Fruit fly (Drosophila melanogaster) whole organism, embryonic: ENCODE measurements around the gene Eig71Ei.
A peak's percentile ranks its signal among the peaks of the same experiment; 100 is the strongest.

Experiments used
- Asciz ChIP-seq: fragments of 200-800 bp; sonication (Bioruptor generic); optimal IDR thresholded peaks from 2 replicates; lab custom pipeline; 2017; ENCODE audit warnings: missing biosample characterization, mild to moderate bottlenecking, missing genetic modification characterization, missing genetic modification reagents
- Atf3 ChIP-seq: fragments of 200-800 bp; sonication (Bioruptor generic); optimal IDR thresholded peaks from 3 replicates; lab custom pipeline; 2016; ENCODE audit warnings: missing biosample characterization, missing genetic modification characterization
- B-H2 ChIP-seq: fragments of 200-800 bp; sonication (Bioruptor generic); optimal IDR thresholded peaks from 2 replicates; lab custom pipeline; 2018; ENCODE audit warnings: missing biosample characterization, mild to moderate bottlenecking, missing genetic modification characterization
- Bteb2 ChIP-seq: fragments of 200-800 bp; sonication (Bioruptor generic); optimal IDR thresholded peaks from 2 replicates; lab custom pipeline; 2016; ENCODE audit warnings: missing biosample characterization, missing genetic modification characterization
- CG10321 ChIP-seq: fragments of 200-800 bp; sonication (Bioruptor generic); IDR thresholded peaks from 2 replicates; pipeline ENCODE4 v1.3.6; 2022; ENCODE audit warnings: missing biosample characterization, missing genetic modification characterization
- CG11085 ChIP-seq: fragments of 200-800 bp; sonication (Bioruptor generic); IDR thresholded peaks from 2 replicates; pipeline ENCODE4 v1.3.6; 2022; ENCODE audit warnings: missing biosample characterization, missing genetic modification characterization
- CG12299 ChIP-seq: fragments of 200-800 bp; sonication (Bioruptor generic); optimal IDR thresholded peaks from 2 replicates; lab custom pipeline; 2018; ENCODE audit warnings: missing biosample characterization, mild to moderate bottlenecking, missing genetic modification characterization
- CG1603 ChIP-seq: fragments of 200-800 bp; sonication (Bioruptor generic); optimal IDR thresholded peaks from 2 replicates; lab custom pipeline; 2019; ENCODE audit warnings: missing biosample characterization, mild to moderate bottlenecking, missing genetic modification characterization, moderate library complexity
- CG17802 ChIP-seq: fragments of 200-800 bp; sonication (Bioruptor generic); optimal IDR thresholded peaks from 2 replicates; lab custom pipeline; 2018; ENCODE audit warnings: missing biosample characterization, mild to moderate bottlenecking, missing genetic modification characterization, moderate library complexity
- CG30020 ChIP-seq: fragments of 200-800 bp; optimal IDR thresholded peaks from 2 replicates; lab custom pipeline; 2019; ENCODE audit warnings: missing biosample characterization, mild to moderate bottlenecking, missing genetic modification characterization, moderate library complexity
- CG33213 ChIP-seq: fragments of 200-800 bp; sonication (Bioruptor generic); optimal IDR thresholded peaks from 3 replicates; lab custom pipeline; 2016; ENCODE audit warnings: missing biosample characterization, missing genetic modification characterization
- CG3726 ChIP-seq: fragments of 200-800 bp; sonication (Bioruptor generic); IDR thresholded peaks from 3 replicates; pipeline ENCODE4, ENCODE4 v1.3.6; 2022; ENCODE audit warnings: missing biosample characterization, missing genetic modification characterization
- CG3995 ChIP-seq: fragments of 200-800 bp; sonication (Bioruptor generic); optimal IDR thresholded peaks from 3 replicates; lab custom pipeline; 2016; ENCODE audit warnings: missing biosample characterization, missing genetic modification characterization
- CG7928 ChIP-seq: fragments of 200-800 bp; sonication (Bioruptor generic); optimal IDR thresholded peaks from 2 replicates; lab custom pipeline; 2017; ENCODE audit warnings: missing biosample characterization, mild to moderate bottlenecking, missing genetic modification characterization
- CG8290 ChIP-seq, 3 experiments: fragments of 200-800 bp; sonication (Bioruptor generic); optimal IDR thresholded peaks; 2 replicates each; lab custom pipeline; 2016 to 2019; ENCODE audit warnings: missing biosample characterization in 3 of 3, missing genetic modification characterization in 3 of 3, mild to moderate bottlenecking in 2 of 3, moderate library complexity in 1 of 3
- CG9817 ChIP-seq: fragments of 200-800 bp; sonication (Bioruptor generic); optimal IDR thresholded peaks from 2 replicates; lab custom pipeline; 2018; ENCODE audit warnings: missing biosample characterization, mild to moderate bottlenecking, missing genetic modification characterization, moderate library complexity
- CG9876 ChIP-seq: fragments of 200-800 bp; sonication (Bioruptor generic); optimal IDR thresholded peaks from 2 replicates; lab custom pipeline; 2016; ENCODE audit warnings: missing biosample characterization, missing genetic modification characterization
- D19A ChIP-seq: fragments of 200-800 bp; optimal IDR thresholded peaks from 3 replicates; lab custom pipeline; 2019; ENCODE audit warnings: missing biosample characterization, mild to moderate bottlenecking, missing genetic modification characterization, moderate library complexity
- Dip2 ChIP-seq: fragments of 200-800 bp; sonication (Bioruptor generic); IDR thresholded peaks from 2 replicates; pipeline ENCODE4 v1.3.6; 2022; ENCODE audit warnings: missing biosample characterization, missing genetic modification characterization
- Drgx ChIP-seq: fragments of 200-800 bp; sonication (Bioruptor generic); IDR thresholded peaks from 2 replicates; pipeline ENCODE4 v1.3.6; 2022; ENCODE audit warnings: missing biosample characterization, missing genetic modification characterization
- E2f1 ChIP-seq: fragments of 200-800 bp; sonication (Bioruptor generic); IDR thresholded peaks from 2 replicates; pipeline ENCODE4 v1.3.6; 2022; ENCODE audit warnings: missing biosample characterization, missing genetic modification characterization
- Hand ChIP-seq: fragments of 200-800 bp; sonication (Bioruptor generic); optimal IDR thresholded peaks from 2 replicates; lab custom pipeline; 2017; ENCODE audit warnings: mild to moderate bottlenecking, missing biosample characterization, missing genetic modification reagents, missing genetic modification characterization
- Hey ChIP-seq: fragments of 200-800 bp; sonication (Bioruptor generic); optimal IDR thresholded peaks from 3 replicates; lab custom pipeline; 2018; ENCODE audit warnings: missing biosample characterization, mild to moderate bottlenecking, missing genetic modification characterization
- HmgZ ChIP-seq: fragments of 200-800 bp; sonication (Bioruptor generic); optimal IDR thresholded peaks from 2 replicates; lab custom pipeline; 2018; ENCODE audit warnings: missing biosample characterization, mild to moderate bottlenecking, missing genetic modification characterization
- Hmr ChIP-seq: fragments of 200-800 bp; sonication (Bioruptor generic); optimal IDR thresholded peaks from 3 replicates; lab custom pipeline; 2017; ENCODE audit warnings: mild to moderate bottlenecking, missing biosample characterization, missing genetic modification reagents, missing genetic modification characterization
- NC2α ChIP-seq: fragments of 200-800 bp; sonication (Bioruptor generic); optimal IDR thresholded peaks from 2 replicates; lab custom pipeline; 2016; ENCODE audit warnings: missing biosample characterization, missing genetic modification characterization
- NK7.1 ChIP-seq: fragments of 200-800 bp; sonication (Bioruptor generic); optimal IDR thresholded peaks from 3 replicates; lab custom pipeline; 2016; ENCODE audit warnings: missing biosample characterization, missing genetic modification characterization
- Nf-YC ChIP-seq: fragments of 200-800 bp; optimal IDR thresholded peaks from 3 replicates; lab custom pipeline; 2019; ENCODE audit warnings: missing biosample characterization, mild to moderate bottlenecking, missing genetic modification characterization, moderate library complexity
- ap ChIP-seq: fragments of 200-800 bp; sonication (Bioruptor generic); IDR thresholded peaks from 2 replicates; pipeline ENCODE4 v1.3.6; 2022; ENCODE audit warnings: missing biosample characterization, missing genetic modification characterization
- chinmo ChIP-seq: fragments of 200-800 bp; sonication (Bioruptor generic); IDR thresholded peaks from 4 replicates; pipeline ENCODE4 v1.3.6; 2022; ENCODE audit warnings: missing biosample characterization, missing genetic modification characterization; ENCODE audit not compliant: partially characterized antibody
- dimm ChIP-seq: fragments of 200-800 bp; sonication (Bioruptor generic); IDR thresholded peaks from 2 replicates; pipeline ENCODE4 v1.3.6; 2022; ENCODE audit warnings: missing biosample characterization, missing genetic modification characterization
- dmrt11E ChIP-seq: fragments of 200-800 bp; sonication (Bioruptor generic); optimal IDR thresholded peaks from 3 replicates; lab custom pipeline; 2018; ENCODE audit warnings: missing biosample characterization, mild to moderate bottlenecking, missing genetic modification characterization, moderate library complexity
- gcm ChIP-seq: fragments of 200-800 bp; sonication (Bioruptor generic); optimal IDR thresholded peaks from 2 replicates; lab custom pipeline; 2019; ENCODE audit warnings: missing biosample characterization, mild to moderate bottlenecking, missing genetic modification characterization, moderate library complexity
- hbn ChIP-seq: fragments of 200-800 bp; sonication (Bioruptor generic); IDR thresholded peaks from 2 replicates; pipeline ENCODE4 v1.3.6; 2022; ENCODE audit warnings: missing biosample characterization, missing genetic modification characterization; ENCODE audit not compliant: partially characterized antibody
- inv ChIP-seq: fragments of 200-800 bp; sonication (Bioruptor generic); IDR thresholded peaks from 2 replicates; pipeline ENCODE4 v1.3.6; 2022; ENCODE audit warnings: missing biosample characterization, missing genetic modification characterization; ENCODE audit not compliant: partially characterized antibody
- ken ChIP-seq: fragments of 200-800 bp; sonication (Bioruptor generic); IDR thresholded peaks from 3 replicates; pipeline ENCODE4 v1.3.6; 2022; ENCODE audit warnings: missing biosample characterization, missing genetic modification characterization
- lilli ChIP-seq: fragments of 200-800 bp; sonication (Bioruptor generic); optimal IDR thresholded peaks from 3 replicates; lab custom pipeline; 2016; ENCODE audit warnings: missing biosample characterization, missing genetic modification characterization
- lmd ChIP-seq: fragments of 200-800 bp; sonication (Bioruptor generic); IDR thresholded peaks from 2 replicates; pipeline ENCODE4 v1.3.6; 2022; ENCODE audit warnings: missing biosample characterization, missing genetic modification characterization
- nerfin-2 ChIP-seq: fragments of 200-800 bp; sonication (Bioruptor generic); IDR thresholded peaks from 2 replicates; pipeline ENCODE4 v1.3.6; 2022; ENCODE audit warnings: missing biosample characterization, missing genetic modification characterization; ENCODE audit not compliant: partially characterized antibody
- nmo ChIP-seq: fragments of 200-800 bp; sonication (Bioruptor generic); optimal IDR thresholded peaks from 2 replicates; lab custom pipeline; 2018; ENCODE audit warnings: missing biosample characterization, mild to moderate bottlenecking, missing genetic modification characterization, moderate library complexity
- oc ChIP-seq: fragments of 200-800 bp; sonication (Bioruptor generic); optimal IDR thresholded peaks from 2 replicates; lab custom pipeline; 2018; ENCODE audit warnings: missing biosample characterization, mild to moderate bottlenecking, missing genetic modification characterization, moderate library complexity
- psq ChIP-seq: fragments of 200-800 bp; sonication (Bioruptor generic); optimal IDR thresholded peaks from 2 replicates; lab custom pipeline; 2017; ENCODE audit warnings: missing biosample characterization, missing genetic modification characterization
- ranshi ChIP-seq: fragments of 200-800 bp; sonication (Bioruptor generic); IDR thresholded peaks from 2 replicates; pipeline ENCODE4 v1.3.6; 2022; ENCODE audit warnings: missing biosample characterization, missing genetic modification characterization
- sd ChIP-seq: fragments of 200-800 bp; sonication (Bioruptor generic); optimal IDR thresholded peaks from 3 replicates; lab custom pipeline; 2018; ENCODE audit warnings: missing biosample characterization, mild to moderate bottlenecking, missing genetic modification characterization, moderate library complexity
- tin ChIP-seq: fragments of 200-800 bp; sonication (Bioruptor generic); optimal IDR thresholded peaks from 3 replicates; lab custom pipeline; 2016; ENCODE audit warnings: missing biosample characterization, missing genetic modification characterization
- tll ChIP-seq, 2 experiments: fragments of 200-800 bp in 1 of 2; fragments of >200 bp in 1 of 2; sonication (Bioruptor generic) in 1 of 2; optimal IDR thresholded peaks; 2 replicates each; lab custom pipeline; 2017 to 2019; ENCODE audit warnings: missing biosample characterization in 2 of 2, missing genetic modification characterization in 2 of 2, mild to moderate bottlenecking in 1 of 2, moderate library complexity in 1 of 2
- trh ChIP-seq: fragments of 200-800 bp; sonication (Bioruptor generic); optimal IDR thresholded peaks from 2 replicates; lab custom pipeline; 2016; ENCODE audit warnings: missing biosample characterization, missing genetic modification characterization
- twi ChIP-seq: fragments of 200-800 bp; optimal IDR thresholded peaks from 2 replicates; lab custom pipeline; 2019; ENCODE audit warnings: missing biosample characterization, mild to moderate bottlenecking, missing genetic modification characterization, moderate library complexity
- usp ChIP-seq: fragments of >200 bp; optimal IDR thresholded peaks from 2 replicates; lab custom pipeline; 2017; ENCODE audit warnings: missing biosample characterization, missing genetic modification characterization

The Eig71Ei gene

DNA sequence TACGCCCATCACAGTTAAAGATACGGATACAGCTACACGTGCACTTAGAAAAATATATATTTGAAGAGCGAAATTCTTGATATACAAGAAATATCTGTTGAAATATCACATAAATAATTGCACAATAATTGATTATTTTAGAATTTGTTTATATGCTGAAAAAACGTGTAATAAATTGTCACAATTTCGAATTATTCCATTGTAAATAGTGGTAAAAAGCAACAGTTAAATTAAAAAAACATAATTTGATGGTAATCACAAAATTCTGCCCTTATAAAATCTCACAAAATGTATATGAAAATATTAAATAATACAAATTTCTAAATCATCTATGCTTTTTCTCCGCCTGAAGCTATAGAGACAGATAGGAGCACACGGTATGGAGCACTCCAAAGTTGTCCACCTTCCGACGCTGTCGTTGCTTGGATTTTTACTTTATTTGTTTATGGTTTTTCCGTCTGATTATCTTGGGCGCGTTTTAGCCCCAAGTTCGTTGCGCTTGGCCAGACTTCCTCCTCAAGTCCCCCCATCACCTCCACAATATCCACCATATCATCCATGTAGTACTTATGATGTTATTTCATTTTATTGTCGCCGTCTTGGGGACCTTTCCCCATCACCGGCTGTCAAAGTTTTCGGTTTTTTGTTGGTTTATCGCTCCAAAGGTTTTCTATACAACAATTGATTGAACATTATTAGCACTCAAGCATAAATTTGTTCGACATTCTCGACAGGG is 44.9 kb downstream of the Eig71Ei start (continued):
- TF ChIP-seq psq (GFP tag; lab: Kevin White, UChicago), result peak; percentile 17
- peak; percentile 32 for TF ChIP-seq gcm (GFP tag; lab: Kevin White, UChicago)
- peak; percentile 31 for TF ChIP-seq tin
- peak; percentile 20 for TF ChIP-seq Hand (GFP tag; lab: Kevin White, UChicago)
- TF ChIP-seq ranshi (GFP tag; lab: Robert Waterston, UW), result no peak
- 0 out of 4 replicates have a peak, but pooled peaks have one; percentile 50 for TF ChIP-seq chinmo (GFP tag; lab: Robert Waterston, UW)
- TF ChIP-seq sd, result peak; percentile 7
- TF ChIP-seq CG30020, result no peak
- TF ChIP-seq CG7928 (GFP tag; lab: Kevin White, UChicago), result no peak
- no peak for TF ChIP-seq Atf3 (GFP tag; lab: Kevin White, UChicago)
- TF ChIP-seq NK7.1 (GFP tag; lab: Kevin White, UChicago), result no peak
- TF ChIP-seq NC2α (GFP tag; lab: Kevin White, UChicago), result no peak
- TF ChIP-seq inv (GFP tag; lab: Robert Waterston, UW), result no peak
- TF ChIP-seq Drgx, result no peak
- TF ChIP-seq tll (GFP tag; optimal IDR thresholded peaks at IDR 0.05; lab: Kevin White, UChicago), result no peak
- TF ChIP-seq Hmr (GFP tag; lab: Kevin White, UChicago), result peak; percentile 14
- no peak for TF ChIP-seq CG3726
- TF ChIP-seq ap, result no peak
- peak; percentile 42; the same call in 1 of the 2 replicates for TF ChIP-seq lmd
- TF ChIP-seq twi, result peak; percentile 12
- peak; percentile 69 for TF ChIP-seq D19A (tag; lab: Kevin White, UChicago)
- TF ChIP-seq CG8290 (GFP tag; optimal IDR thresholded peaks at IDR 0.05; lab: Kevin White, UChicago), result no peak
- TF ChIP-seq CG8290 (tag; optimal IDR thresholded peaks at IDR 0.05; lab: Kevin White, UChicago), result no peak
- TF ChIP-seq Nf-YC, result no peak
- peak; percentile 87 for TF ChIP-seq nmo (GFP tag; lab: Kevin White, UChicago)
- no peak for TF ChIP-seq dimm (GFP tag; lab: Robert Waterston, UW)
- no peak for TF ChIP-seq CG1603 (tag; lab: Kevin White, UChicago)
- TF ChIP-seq E2f1, result no peak
- no peak for TF ChIP-seq CG17802 (tag; lab: Kevin White, UChicago)
- TF ChIP-seq hbn (GFP tag; lab: Robert Waterston, UW), result no peak
- no peak for TF ChIP-seq CG33213
- no peak for TF ChIP-seq oc (tag; lab: Kevin White, UChicago)
- TF ChIP-seq trh (GFP tag; lab: Kevin White, UChicago), result peak; percentile 8
- no peak for TF ChIP-seq ken (GFP tag; lab: Robert Waterston, UW)
- TF ChIP-seq CG11085 (GFP tag; lab: Robert Waterston, UW), result no peak
- TF ChIP-seq CG9876 (GFP tag; lab: Kevin White, UChicago), result no peak
- TF ChIP-seq lilli (GFP tag; lab: Kevin White, UChicago), result peak; percentile 25
- TF ChIP-seq usp (GFP tag; lab: Kevin White, UChicago), result no peak
- TF ChIP-seq B-H2 (GFP tag; lab: Kevin White, UChicago), result no peak
- no peak for TF ChIP-seq CG3995 (GFP tag; lab: Kevin White, UChicago)
- TF ChIP-seq Asciz (GFP tag; lab: Kevin White, UChicago), result peak; percentile 55
- no peak for TF ChIP-seq Hey
- TF ChIP-seq Dip2 (GFP tag; lab: Robert Waterston, UW), result no peak
- no peak for TF ChIP-seq CG10321 (GFP tag; lab: Robert Waterston, UW)
- TF ChIP-seq Bteb2, result no peak
- TF ChIP-seq HmgZ (tag; lab: Kevin White, UChicago), result no peak
- TF ChIP-seq CG9817 (tag; lab: Kevin White, UChicago), result no peak
- no peak for TF ChIP-seq nerfin-2
- no peak for TF ChIP-seq CG12299
- peak; percentile 85 for TF ChIP-seq dmrt11E (tag; lab: Kevin White, UChicago)
